Fruit fly (Drosophila melanogaster): Measurements from ENCODE around the gene sd.

dm6 chrX:15785429-15786239 is 18.5 kb upstream of the sd start, which contains the start of the genes Paf-AHalpha and mRpS30:
- TF ChIP-seq CG14655 (GFP tag; optimal IDR thresholded peaks at IDR 0.05) (no peak), CG34367 (tag; optimal IDR thresholded peaks at IDR 0.05) (no peak), CG8301 (tag; optimal IDR thresholded peaks at IDR 0.05) (no peak), CG8159 (tag; optimal IDR thresholded peaks at IDR 0.05) (no peak), D1 (tag; optimal IDR thresholded peaks at IDR 0.05) (no peak), Pif1B (GFP tag; optimal IDR thresholded peaks at IDR 0.05) (no peak)
